Fruit fly (Drosophila melanogaster): ENCODE data around the gene Nufip.

- peak; percentile 32 for TF ChIP-seq CG11617 (GFP tag; optimal IDR thresholded peaks at IDR 0.05)
- TF ChIP-seq cic (GFP tag; optimal IDR thresholded peaks at IDR 0.05) = peak; percentile 60
- peak; percentile 46 for TF ChIP-seq ovo (GFP tag; optimal IDR thresholded peaks at IDR 0.05)
- no peak for TF ChIP-seq Clk (GFP tag; optimal IDR thresholded peaks at IDR 0.05)
- peak; percentile 33 for TF ChIP-seq CG7045 (GFP tag; optimal IDR thresholded peaks at IDR 0.05)
- peak; percentile 33 for TF ChIP-seq CG14711 (tag; optimal IDR thresholded peaks at IDR 0.05)
- TF ChIP-seq Hr96 (GFP tag; optimal IDR thresholded peaks at IDR 0.05) = no peak
- no peak for TF ChIP-seq CG1620 (GFP tag; optimal IDR thresholded peaks at IDR 0.05)
- TF ChIP-seq Mnt (GFP tag; optimal IDR thresholded peaks at IDR 0.05) = no peak
- peak; percentile 9 for TF ChIP-seq CG33017 (tag; optimal IDR thresholded peaks at IDR 0.05)
- TF ChIP-seq CG5204 (GFP tag; optimal IDR thresholded peaks at IDR 0.05) = no peak
- TF ChIP-seq Crg-1 (GFP tag; optimal IDR thresholded peaks at IDR 0.05) = no peak
- no peak for TF ChIP-seq kay (GFP tag; ENCODE audit: borderline replicate concordance)
Observed at dm6 chr3L:18783544-18783943, 35.4 kb upstream of the Nufip start.

Measured in whole organism, adult.